Fruit fly (Drosophila melanogaster) whole organism, adult: Measurements from ENCODE around the gene CG31259.

Experiments
- CG1620 ChIP-seq: fragments of 200-800 bp; sonication (Bioruptor generic); optimal IDR thresholded peaks from 2 replicates; lab custom pipeline; 2016; ENCODE audit warnings: missing biosample characterization, missing genetic modification characterization
- CG5204 ChIP-seq: fragments of 200-800 bp; sonication (Bioruptor generic); optimal IDR thresholded peaks from 2 replicates; lab custom pipeline; 2016; ENCODE audit warnings: missing biosample characterization, missing genetic modification characterization
- cic ChIP-seq: fragments of 200-800 bp; sonication (Bioruptor generic); optimal IDR thresholded peaks from 2 replicates; lab custom pipeline; 2017; ENCODE audit warnings: missing biosample characterization, mild to moderate bottlenecking, missing genetic modification characterization, moderate library complexity

dm6 chr3R:8562484-8562886 lies 38.7 kb downstream of the CG31259 start, which contains the start of the genes mRpS18A and CG31460:
- no peak for TF ChIP-seq CG1620 (GFP tag; lab: Kevin White, UChicago)
- no peak for TF ChIP-seq CG5204 (GFP tag; lab: Kevin White, UChicago)
- no peak for TF ChIP-seq cic (GFP tag; lab: Kevin White, UChicago)
